Fruit fly (Drosophila melanogaster) whole organism, prepupa: Measurements from ENCODE around the gene CG6709.

ENCODE experiments used
- CG10631 ChIP-seq: fragments of 200-800 bp; sonication (Bioruptor generic); optimal IDR thresholded peaks from 2 replicates; lab custom pipeline; 2016; ENCODE audit warnings: missing biosample characterization, missing genetic modification characterization
- CG10669 ChIP-seq: fragments of 200-800 bp; sonication (Bioruptor generic); optimal IDR thresholded peaks from 3 replicates; lab custom pipeline; 2018; ENCODE audit warnings: missing biosample characterization, mild to moderate bottlenecking, missing genetic modification characterization, moderate library complexity
- CG11294 ChIP-seq: fragments of 200-800 bp; sonication (Bioruptor generic); IDR thresholded peaks from 2 replicates; pipeline ENCODE4 v1.3.6; 2022; ENCODE audit warnings: missing biosample characterization, missing genetic modification characterization
- CG11902 ChIP-seq: fragments of 200-800 bp; sonication (Bioruptor generic); optimal IDR thresholded peaks from 3 replicates; lab custom pipeline; 2016; ENCODE audit warnings: missing biosample characterization, missing genetic modification characterization
- CG15336 ChIP-seq: fragments of 200-800 bp; sonication (Bioruptor generic); IDR thresholded peaks from 2 replicates; pipeline ENCODE4 v1.3.6; 2022; ENCODE audit warnings: missing biosample characterization, missing genetic modification characterization
- CG1621 ChIP-seq: fragments of 200-800 bp; sonication (Bioruptor generic); optimal IDR thresholded peaks from 3 replicates; lab custom pipeline; 2018; ENCODE audit warnings: missing biosample characterization, mild to moderate bottlenecking, missing genetic modification characterization
- CG16779 ChIP-seq: fragments of 200-800 bp; sonication (Bioruptor generic); optimal IDR thresholded peaks from 3 replicates; lab custom pipeline; 2017; ENCODE audit warnings: missing biosample characterization, mild to moderate bottlenecking, missing genetic modification characterization
- CG3032 ChIP-seq: fragments of 200-800 bp; optimal IDR thresholded peaks from 2 replicates; lab custom pipeline; 2019; ENCODE audit warnings: missing biosample characterization, mild to moderate bottlenecking, missing genetic modification characterization, moderate library complexity
- CG32006 ChIP-seq: fragments of 200-800 bp; sonication (Bioruptor generic); optimal IDR thresholded peaks from 3 replicates; lab custom pipeline; 2017; ENCODE audit warnings: missing biosample characterization, mild to moderate bottlenecking, missing genetic modification characterization
- CG34406 ChIP-seq: fragments of 200-800 bp; sonication (Bioruptor generic); optimal IDR thresholded peaks from 3 replicates; lab custom pipeline; 2016; ENCODE audit warnings: missing biosample characterization, missing genetic modification characterization
- CG3919 ChIP-seq: fragments of 200-800 bp; sonication (Bioruptor generic); optimal IDR thresholded peaks from 3 replicates; lab custom pipeline; 2016; ENCODE audit warnings: missing biosample characterization, missing genetic modification characterization
- CG6163 ChIP-seq: fragments of 200-800 bp; sonication (Bioruptor generic); IDR thresholded peaks from 3 replicates; pipeline ENCODE4 v1.3.6; 2022; ENCODE audit warnings: missing biosample characterization, missing genetic modification characterization
- CG6276 ChIP-seq: fragments of 200-800 bp; sonication (Bioruptor generic); optimal IDR thresholded peaks from 2 replicates; lab custom pipeline; 2017; ENCODE audit warnings: missing biosample characterization, mild to moderate bottlenecking, missing genetic modification characterization
- CG6808 ChIP-seq: fragments of 200-800 bp; sonication (Bioruptor generic); optimal IDR thresholded peaks from 3 replicates; lab custom pipeline; 2017; ENCODE audit warnings: missing biosample characterization, missing genetic modification characterization, mild to moderate bottlenecking, moderate library complexity, missing genetic modification reagents
- CG6854 ChIP-seq: fragments of 200-800 bp; sonication (Bioruptor generic); optimal IDR thresholded peaks from 2 replicates; lab custom pipeline; 2017; ENCODE audit warnings: missing biosample characterization, mild to moderate bottlenecking, missing genetic modification characterization
- CG7368 ChIP-seq: fragments of 200-800 bp; sonication (Bioruptor generic); optimal IDR thresholded peaks from 3 replicates; lab custom pipeline; 2016; ENCODE audit warnings: missing biosample characterization, missing genetic modification characterization
- CG8319 ChIP-seq: fragments of 200-800 bp; sonication (Bioruptor generic); optimal IDR thresholded peaks from 3 replicates; lab custom pipeline; 2016; ENCODE audit warnings: missing biosample characterization, missing genetic modification characterization
- CG8632 ChIP-seq: fragments of 200-800 bp; sonication (Bioruptor generic); optimal IDR thresholded peaks from 3 replicates; lab custom pipeline; 2016; ENCODE audit warnings: missing biosample characterization, missing genetic modification characterization
- CG9139 ChIP-seq: fragments of 200-800 bp; sonication (Bioruptor generic); optimal IDR thresholded peaks from 3 replicates; lab custom pipeline; 2017; ENCODE audit warnings: missing biosample characterization, mild to moderate bottlenecking, missing genetic modification characterization
- Eip75B ChIP-seq: fragments of 200-800 bp; sonication (Bioruptor generic); optimal IDR thresholded peaks from 3 replicates; lab custom pipeline; 2016; ENCODE audit warnings: missing biosample characterization, missing genetic modification characterization
- Eip78C ChIP-seq: fragments of 200-800 bp; sonication (Bioruptor generic); peaks from one replicate; lab custom pipeline; 2016; ENCODE audit warnings: missing biosample characterization, missing genetic modification characterization
- Eip93F ChIP-seq: fragments of 200-800 bp; sonication (Bioruptor generic); optimal IDR thresholded peaks from 2 replicates; lab custom pipeline; 2016; ENCODE audit warnings: missing biosample characterization, mild to moderate bottlenecking, missing genetic modification characterization
- Ets21C ChIP-seq: fragments of 200-800 bp; sonication (Bioruptor generic); optimal IDR thresholded peaks from 3 replicates; lab custom pipeline; 2016; ENCODE audit warnings: missing biosample characterization, missing genetic modification characterization
- Ets96B ChIP-seq: fragments of 200-800 bp; optimal IDR thresholded peaks from 2 replicates; lab custom pipeline; 2019; ENCODE audit warnings: missing biosample characterization, mild to moderate bottlenecking, missing genetic modification characterization, moderate library complexity
- Gug ChIP-seq: fragments of 200-800 bp; sonication (Bioruptor generic); IDR thresholded peaks from 2 replicates; pipeline ENCODE4 v1.3.6; 2022; ENCODE audit warnings: missing biosample characterization, missing genetic modification characterization
- Hr38 ChIP-seq: sonication (Bioruptor generic); optimal IDR thresholded peaks from 2 replicates; lab custom pipeline; 2016; ENCODE audit warnings: missing biosample characterization, missing genetic modification characterization
- Hr39 ChIP-seq: fragments of 200-800 bp; sonication (Bioruptor generic); optimal IDR thresholded peaks from 2 replicates; lab custom pipeline; 2016; ENCODE audit warnings: missing biosample characterization, missing genetic modification characterization
- Hr4 ChIP-seq: fragments of 200-800 bp; sonication (Bioruptor generic); optimal IDR thresholded peaks from 3 replicates; lab custom pipeline; 2016; ENCODE audit warnings: missing biosample characterization, missing genetic modification characterization
- Lpt ChIP-seq: fragments of 200-800 bp; sonication (Bioruptor generic); optimal IDR thresholded peaks from 3 replicates; lab custom pipeline; 2016; ENCODE audit warnings: missing biosample characterization, missing genetic modification characterization
- Met ChIP-seq: fragments of 200-800 bp; sonication (Bioruptor generic); optimal IDR thresholded peaks from 3 replicates; lab custom pipeline; 2016; ENCODE audit warnings: missing biosample characterization, missing genetic modification characterization
- OdsH ChIP-seq: fragments of 200-800 bp; sonication (Bioruptor generic); optimal IDR thresholded peaks from 3 replicates; lab custom pipeline; 2016; ENCODE audit warnings: missing biosample characterization, missing genetic modification characterization
- Smox ChIP-seq: fragments of 200-800 bp; sonication (Bioruptor generic); optimal IDR thresholded peaks from 3 replicates; lab custom pipeline; 2016; ENCODE audit warnings: missing biosample characterization, missing genetic modification characterization
- Sox102F ChIP-seq: fragments of 200-800 bp; sonication (Bioruptor generic); optimal IDR thresholded peaks from 2 replicates; lab custom pipeline; 2016; ENCODE audit warnings: missing biosample characterization, mild to moderate bottlenecking, missing genetic modification characterization
- achi ChIP-seq: fragments of 200-800 bp; sonication (Bioruptor generic); optimal IDR thresholded peaks from 3 replicates; lab custom pipeline; 2016; ENCODE audit warnings: missing biosample characterization, missing genetic modification characterization
- acj6 ChIP-seq: fragments of 200-800 bp; sonication (Bioruptor generic); optimal IDR thresholded peaks from 3 replicates; lab custom pipeline; 2016; ENCODE audit warnings: missing biosample characterization, missing genetic modification characterization
- cyc ChIP-seq: fragments of 200-800 bp; sonication (Bioruptor generic); optimal IDR thresholded peaks from 3 replicates; lab custom pipeline; 2016; ENCODE audit warnings: missing biosample characterization, missing genetic modification characterization
- dac ChIP-seq: fragments of 200-800 bp; sonication (Bioruptor generic); optimal IDR thresholded peaks from 2 replicates; lab custom pipeline; 2017; ENCODE audit warnings: missing biosample characterization, mild to moderate bottlenecking, missing genetic modification characterization
- eg ChIP-seq: fragments of 200-800 bp; sonication (Bioruptor generic); IDR thresholded peaks from 3 replicates; pipeline ENCODE4 v1.3.6; 2022; ENCODE audit warnings: missing biosample characterization, missing genetic modification characterization
- fd59A ChIP-seq: fragments of 200-800 bp; sonication (Bioruptor generic); optimal IDR thresholded peaks from 2 replicates; lab custom pipeline; 2017; ENCODE audit warnings: missing biosample characterization, mild to moderate bottlenecking, missing genetic modification characterization, missing genetic modification reagents
- fkh ChIP-seq: fragments of 200-800 bp; sonication (Bioruptor generic); optimal IDR thresholded peaks from 3 replicates; lab custom pipeline; 2017; ENCODE audit warnings: missing biosample characterization, mild to moderate bottlenecking, missing genetic modification characterization, moderate library complexity
- net ChIP-seq: fragments of 200-800 bp; sonication (Bioruptor generic); optimal IDR thresholded peaks from 3 replicates; lab custom pipeline; 2016; ENCODE audit warnings: missing biosample characterization, missing genetic modification characterization
- pdm3 ChIP-seq: fragments of 200-800 bp; sonication (Bioruptor generic); optimal IDR thresholded peaks from 3 replicates; lab custom pipeline; 2016; ENCODE audit warnings: missing biosample characterization, missing genetic modification characterization
- salr ChIP-seq, 2 experiments: fragments of 200-800 bp; sonication (Bioruptor generic); optimal IDR thresholded peaks; 3 replicates each; lab custom pipeline; 2016 to 2018; ENCODE audit warnings: missing biosample characterization in 2 of 2, missing genetic modification characterization in 2 of 2, mild to moderate bottlenecking in 1 of 2
- topi ChIP-seq: fragments of 200-800 bp; sonication (Bioruptor generic); optimal IDR thresholded peaks from 3 replicates; lab custom pipeline; 2016; ENCODE audit warnings: missing biosample characterization, missing genetic modification characterization
- vri ChIP-seq: fragments of 200-800 bp; sonication (Bioruptor generic); optimal IDR thresholded peaks from 3 replicates; lab custom pipeline; 2016; ENCODE audit warnings: missing biosample characterization, mild to moderate bottlenecking, missing genetic modification characterization

Gene CG6709

DNA sequence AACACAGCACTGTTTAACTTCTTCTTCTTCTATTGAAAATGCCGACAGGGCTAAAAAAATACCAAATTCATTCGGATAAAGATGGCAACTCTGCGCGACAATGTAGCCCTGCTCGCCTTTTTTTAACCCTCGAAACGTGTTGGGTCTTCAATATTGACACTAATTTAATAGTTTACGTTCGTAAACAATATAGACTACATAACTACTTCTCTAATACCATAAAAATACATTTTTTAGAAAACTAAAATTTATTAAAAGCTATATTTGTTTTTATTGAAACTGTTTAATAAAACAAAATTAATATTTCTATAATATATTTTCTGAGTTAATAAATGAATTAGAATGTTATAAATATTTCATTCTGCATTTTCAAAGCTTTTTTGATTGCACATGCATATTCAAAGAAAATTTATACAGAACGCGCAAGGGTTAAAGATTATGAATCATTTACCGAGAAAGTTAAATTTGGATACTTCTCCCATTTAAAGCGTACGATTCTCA lies 5.9 kb downstream of the CG6709 start, which contains the start of the genes Taf2 and CalpB (continued):
- TF ChIP-seq Eip93F (GFP tag; lab: Kevin White, UChicago) (no peak), cyc (GFP tag; lab: Kevin White, UChicago) (peak; percentile 80), CG11902 (GFP tag; lab: Kevin White, UChicago) (peak; percentile 65), CG6163 (GFP tag; lab: Robert Waterston, UW) (peak; percentile 74; the same call in 2 of the 3 replicates), Ets96B (tag; lab: Kevin White, UChicago) (peak; percentile 94), OdsH (GFP tag; lab: Kevin White, UChicago) (peak; percentile 82), dac (GFP tag; lab: Kevin White, UChicago) (no peak), Sox102F (GFP tag; lab: Kevin White, UChicago) (peak; percentile 23), CG7368 (peak; percentile 78), Smox (peak; percentile 63), Eip78C (GFP tag; lab: Kevin White, UChicago) (peak; percentile 92), CG15336 (peak; percentile 85), salr (GFP tag; optimal IDR thresholded peaks at IDR 0.05; lab: Kevin White, UChicago) (peak in 1 of 2 experiments; percentile 92), CG1621 (tag; lab: Kevin White, UChicago) (peak; percentile 32), CG10631 (GFP tag; lab: Kevin White, UChicago) (peak; percentile 89), vri (no peak), CG9139 (GFP tag; lab: Kevin White, UChicago) (no peak), Lpt (GFP tag; lab: Kevin White, UChicago) (peak; percentile 82), CG10669 (peak; percentile 79), topi (GFP tag; lab: Kevin White, UChicago) (peak; percentile 59), CG6854 (GFP tag; lab: Kevin White, UChicago) (peak; percentile 28), Hr39 (peak; percentile 62), Met (GFP tag; lab: Kevin White, UChicago) (no peak), CG32006 (GFP tag; lab: Kevin White, UChicago) (peak; percentile 86), CG8319 (GFP tag; lab: Kevin White, UChicago) (peak; percentile 57), eg (GFP tag; lab: Robert Waterston, UW) (peak; percentile 89), Eip75B (GFP tag; lab: Kevin White, UChicago) (no peak)

DNA sequence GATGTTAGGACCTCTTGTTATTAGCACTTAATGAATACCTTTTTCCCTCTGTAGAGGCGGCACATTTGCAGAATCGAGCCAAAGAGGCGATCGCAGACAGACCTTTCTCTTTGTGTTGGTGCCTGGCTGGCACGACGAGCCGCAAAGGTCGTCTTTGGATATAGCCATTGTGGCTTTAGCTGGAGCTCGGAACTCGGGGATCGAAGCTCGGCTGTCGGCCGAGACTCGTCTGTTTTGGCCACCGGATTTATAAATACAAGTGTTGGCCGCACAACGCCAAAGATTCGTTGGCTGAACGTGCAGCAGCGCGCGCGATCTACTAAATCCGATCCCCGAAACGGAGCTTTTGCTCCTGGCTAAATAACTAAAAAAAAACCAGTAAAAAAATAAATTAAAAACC lies 15.9 kb downstream of the CG6709 start, which contains the start of gene CG34382:
Gene CG34382, plus strand, starts transcription at position 301 of the 400 bp plus-strand sequence.
- TF ChIP-seq CG6276 (GFP tag; lab: Kevin White, UChicago) (no peak), net (no peak), fkh (no peak), pdm3 (GFP tag; lab: Kevin White, UChicago) (no peak), CG11902 (GFP tag; lab: Kevin White, UChicago) (no peak), CG34406 (GFP tag; lab: Kevin White, UChicago) (no peak), Gug (GFP tag; lab: Robert Waterston, UW) (no peak), fd59A (GFP tag; lab: Kevin White, UChicago) (no peak), topi (GFP tag; lab: Kevin White, UChicago) (no peak), Eip78C (GFP tag; lab: Kevin White, UChicago) (no peak), CG3919 (no peak), Hr38 (GFP tag; lab: Kevin White, UChicago) (no peak), dac (GFP tag; lab: Kevin White, UChicago) (no peak), CG9139 (GFP tag; lab: Kevin White, UChicago) (no peak), CG6808 (GFP tag; lab: Kevin White, UChicago) (no peak)

DNA sequence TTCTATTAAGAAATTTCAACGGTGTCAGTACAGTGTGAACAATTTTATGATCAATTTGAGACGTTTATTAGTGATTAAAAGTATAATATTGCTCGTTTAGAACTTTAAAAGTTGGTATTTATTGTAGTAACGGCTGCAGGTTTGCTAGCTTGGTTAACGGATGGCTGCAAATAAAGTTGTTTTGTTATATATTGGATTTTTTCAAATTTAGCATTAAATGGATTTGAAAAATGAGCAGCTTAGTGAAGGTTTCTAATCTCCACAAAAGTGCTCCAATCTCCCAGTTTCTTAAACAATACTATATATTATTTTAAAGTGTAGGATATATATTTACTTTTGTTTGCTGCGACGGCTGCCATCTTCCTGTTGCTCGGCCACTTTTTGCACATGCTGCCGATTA lies 22.5 kb downstream of the CG6709 start:
- TF ChIP-seq achi (peak; percentile 44), Hr4 (GFP tag; lab: Kevin White, UChicago) (peak; percentile 43), CG8632 (GFP tag; lab: Kevin White, UChicago) (peak; percentile 27), CG32006 (GFP tag; lab: Kevin White, UChicago) (peak; percentile 74), salr (GFP tag; optimal IDR thresholded peaks at IDR 0.05; lab: Kevin White, UChicago) (peak in 1 of 2 experiments; percentile 33), CG15336 (peak; percentile 48; the same call in 1 of the 2 replicates), Hr39 (no peak), Lpt (GFP tag; lab: Kevin White, UChicago) (peak; percentile 26), CG8319 (GFP tag; lab: Kevin White, UChicago) (no peak), Eip93F (GFP tag; lab: Kevin White, UChicago) (no peak), CG16779 (tag; lab: Kevin White, UChicago) (peak; percentile 25), CG6808 (GFP tag; lab: Kevin White, UChicago) (no peak), fd59A (GFP tag; lab: Kevin White, UChicago) (no peak), CG3032 (tag; lab: Kevin White, UChicago) (peak; percentile 18), Ets96B (tag; lab: Kevin White, UChicago) (peak; percentile 25), CG11294 (GFP tag; lab: Robert Waterston, UW) (peak; percentile 36; the same call in 1 of the 2 replicates), eg (GFP tag; lab: Robert Waterston, UW) (peak; percentile 44; the same call in 1 of the 3 replicates), acj6 (peak; percentile 60), net (peak; percentile 51), Smox (no peak), CG6276 (GFP tag; lab: Kevin White, UChicago) (peak; percentile 64), Ets21C (GFP tag; lab: Kevin White, UChicago) (no peak), Eip78C (GFP tag; lab: Kevin White, UChicago) (peak; percentile 82), OdsH (GFP tag; lab: Kevin White, UChicago) (no peak), CG6163 (GFP tag; lab: Robert Waterston, UW) (peak; percentile 38; the same call in 2 of the 3 replicates)
